Worm (Caenorhabditis elegans): ENCODE results near the gene sucl-1.

sucl-1 gene

ce11 chrX:14761021-14761420 lies 7.2 kb downstream of the sucl-1 start, which contains the start of gene C05G5.5:
C05G5.5 (minus strand) TSS chrX:14761121.
- TF ChIP-seq nhr-237 (tag; optimal IDR thresholded peaks at IDR 0.05), result no peak
- no peak for TF ChIP-seq nhr-67 (tag; optimal IDR thresholded peaks at IDR 0.05)
- no peak for TF ChIP-seq eor-1 (tag; optimal IDR thresholded peaks at IDR 0.05)
- no peak for TF ChIP-seq nhr-12 (tag; optimal IDR thresholded peaks at IDR 0.05)
- TF ChIP-seq nhr-76 (tag; optimal IDR thresholded peaks at IDR 0.05), result no peak

ce11 chrX:14767813-14768212 lies 14.0 kb downstream of the sucl-1 start:
- TF ChIP-seq egl-5 (tag; optimal IDR thresholded peaks at IDR 0.05) (no peak), ztf-11 (tag; optimal IDR thresholded peaks at IDR 0.05) (no peak), hmg-11 (tag; optimal IDR thresholded peaks at IDR 0.05) (no peak), snpc-4 (tag; optimal IDR thresholded peaks at IDR 0.05) (no peak), nhr-67 (tag; optimal IDR thresholded peaks at IDR 0.05) (no peak), nhr-25 (tag; optimal IDR thresholded peaks at IDR 0.05) (no peak), unc-62 (GFP tag; optimal IDR thresholded peaks at IDR 0.05) (no peak), fkh-2 (tag; optimal IDR thresholded peaks at IDR 0.05) (no peak)

ce11 chrX:14768989-14769388 lies 15.2 kb downstream of the sucl-1 start:
- TF ChIP-seq nhr-77 (tag; optimal IDR thresholded peaks at IDR 0.05) (no peak), pha-4 (tag; optimal IDR thresholded peaks at IDR 0.05) (no peak), elt-3 (tag; optimal IDR thresholded peaks at IDR 0.05) (no peak), lin-39 (tag; optimal IDR thresholded peaks at IDR 0.05) (no peak), ztf-4 (tag; optimal IDR thresholded peaks at IDR 0.05) (no peak), elt-2 (tag; optimal IDR thresholded peaks at IDR 0.05) (peak; percentile 78), ceh-28 (tag; optimal IDR thresholded peaks at IDR 0.05) (no peak), pqm-1 (tag; optimal IDR thresholded peaks at IDR 0.05) (peak; percentile 73), nhr-11 (tag; optimal IDR thresholded peaks at IDR 0.05) (no peak), ztf-11 (tag; optimal IDR thresholded peaks at IDR 0.05) (no peak), jun-1 (tag; optimal IDR thresholded peaks at IDR 0.05) (peak; percentile 31), nhr-237 (tag; optimal IDR thresholded peaks at IDR 0.05) (no peak), eor-1 (tag; optimal IDR thresholded peaks at IDR 0.05) (no peak)

- TF ChIP-seq aly-2 (tag; optimal IDR thresholded peaks at IDR 0.05), result no peak
- peak; percentile 54 for TF ChIP-seq pqm-1 (tag; optimal IDR thresholded peaks at IDR 0.05)
- TF ChIP-seq sea-2 (GFP tag; optimal IDR thresholded peaks at IDR 0.05), result no peak
- no peak for TF ChIP-seq ceh-16 (tag; optimal IDR thresholded peaks at IDR 0.05)
- peak; percentile 69 for TF ChIP-seq elt-2 (tag; optimal IDR thresholded peaks at IDR 0.05)
These were observed 16.5 kb downstream of the sucl-1 start for ce11 chrX:14770336-14770735.

ce11 chrX:14771682-14772081 lies 17.9 kb downstream of the sucl-1 start, which contains the start of gene Y16B4A.2:
Y16B4A.2 (minus strand) TSS chrX:14771851.
- peak; percentile 53 for TF ChIP-seq elt-2 (tag; optimal IDR thresholded peaks at IDR 0.05)
- peak; percentile 51 for TF ChIP-seq pqm-1 (tag; optimal IDR thresholded peaks at IDR 0.05)
- TF ChIP-seq daf-12 (tag; optimal IDR thresholded peaks at IDR 0.05), result no peak

ce11 chrX:14773238-14773637 lies 19.4 kb downstream of the sucl-1 start, which contains the start of gene unc-3:
unc-3 (plus strand) TSS chrX:14773538.
- no peak for TF ChIP-seq fos-1 (tag; optimal IDR thresholded peaks at IDR 0.05)
- TF ChIP-seq aly-2 (tag; optimal IDR thresholded peaks at IDR 0.05), result no peak
- TF ChIP-seq nhr-237 (tag; optimal IDR thresholded peaks at IDR 0.05), result no peak
- no peak for TF ChIP-seq lsy-12 (tag; optimal IDR thresholded peaks at IDR 0.05)
- no peak for TF ChIP-seq skn-1 (tag; optimal IDR thresholded peaks at IDR 0.05)
- no peak for TF ChIP-seq R02D3.7 (tag; optimal IDR thresholded peaks at IDR 0.05)
- TF ChIP-seq nhr-11 (tag; optimal IDR thresholded peaks at IDR 0.05), result no peak
- no peak for TF ChIP-seq pha-4 (tag; optimal IDR thresholded peaks at IDR 0.05)
- TF ChIP-seq zag-1 (tag; optimal IDR thresholded peaks at IDR 0.05), result no peak
- no peak for TF ChIP-seq nfya-1 (tag; optimal IDR thresholded peaks at IDR 0.05; ENCODE audit: insufficient read depth)
- no peak for TF ChIP-seq unc-39 (tag; optimal IDR thresholded peaks at IDR 0.05)
- no peak for TF ChIP-seq nhr-12 (tag; optimal IDR thresholded peaks at IDR 0.05)
- TF ChIP-seq unc-62 (GFP tag; optimal IDR thresholded peaks at IDR 0.05), result no peak
